Worm (Caenorhabditis elegans) whole organism, L4 larva: ENCODE measurements around the gene C04F5.8.

Experiments used
- F10B5.3 ChIP-seq: sonication (generic microtip); optimal IDR thresholded peaks from 2 replicates; lab custom pipeline; 2016; ENCODE audit warnings: mild to moderate bottlenecking, missing genetic modification characterization, missing compliant biosample characterization
- F44E2.7 ChIP-seq: fragments of 200-800 bp; sonication (Bioruptor generic); IDR thresholded peaks from 2 replicates; pipeline ENCODE4 v2.1.2; 2022; ENCODE audit warnings: missing genetic modification characterization, missing compliant biosample characterization
- F49E8.2 ChIP-seq: sonication (generic microtip); optimal IDR thresholded peaks from 2 replicates; lab custom pipeline; 2016; ENCODE audit warnings: missing compliant biosample characterization, mild to moderate bottlenecking, missing genetic modification characterization, borderline replicate concordance
- R02D3.7 ChIP-seq: fragments of 150-350 bp; sonication (generic microtip); optimal IDR thresholded peaks from 3 replicates; lab custom pipeline; 2014; ENCODE audit warnings: missing biosample characterization, missing genetic modification characterization
- T26A8.4 ChIP-seq: fragments of 200-800 bp; sonication (Bioruptor generic); IDR thresholded peaks from 2 replicates; pipeline ENCODE4 v1.3.6; 2022; ENCODE audit warnings: missing genetic modification characterization, missing compliant biosample characterization
- Y105C5A.15 ChIP-seq: fragments of 200-800 bp; sonication (Bioruptor generic); IDR thresholded peaks from 2 replicates; pipeline ENCODE4 v1.3.6; 2022; ENCODE audit warnings: missing genetic modification characterization, missing compliant biosample characterization
- Y75B8A.6 ChIP-seq: fragments of 200-800 bp; sonication (Bioruptor generic); IDR thresholded peaks from 2 replicates; pipeline ENCODE4 v1.3.6; 2022; ENCODE audit warnings: missing genetic modification reagents, missing genetic modification characterization, missing compliant biosample characterization
- ZK337.2 ChIP-seq: fragments of 200-800 bp; sonication (Bioruptor generic); IDR thresholded peaks from 2 replicates; pipeline ENCODE4 v1.3.6; 2022; ENCODE audit warnings: missing genetic modification reagents, missing genetic modification characterization, missing compliant biosample characterization
- ZK546.5 ChIP-seq, 2 experiments: sonication (generic microtip); optimal IDR thresholded peaks; 2 replicates each; lab custom pipeline; 2017; ENCODE audit warnings: missing biosample characterization in 2 of 2, missing genetic modification characterization in 2 of 2
- attf-4 ChIP-seq: sonication (generic microtip); optimal IDR thresholded peaks from 3 replicates; lab custom pipeline; 2017; ENCODE audit warnings: missing biosample characterization, missing genetic modification characterization
- ceh-62 ChIP-seq: sonication (generic microtip); optimal IDR thresholded peaks from 2 replicates; lab custom pipeline; 2017; ENCODE audit warnings: missing biosample characterization, missing genetic modification characterization
- cey-2 ChIP-seq: sonication (generic microtip); optimal IDR thresholded peaks from 3 replicates; lab custom pipeline; 2017; ENCODE audit warnings: missing genetic modification characterization, mild to moderate bottlenecking, missing compliant biosample characterization, antibody characterized with exemption, borderline replicate concordance; ENCODE audit not compliant: insufficient read depth
- ctbp-1 ChIP-seq: fragments of 200-800 bp; sonication (Bioruptor generic); IDR thresholded peaks from 2 replicates; pipeline ENCODE4 v1.3.6; 2022; ENCODE audit warnings: missing genetic modification reagents, missing genetic modification characterization, missing compliant biosample characterization
- daf-12 ChIP-seq: fragments of 150-350 bp; optimal IDR thresholded peaks from 2 replicates; lab custom pipeline; 2014; ENCODE audit warnings: missing biosample characterization, missing genetic modification reagents, missing genetic modification characterization
- daf-19 ChIP-seq: fragments of 200-800 bp; sonication (Bioruptor generic); conservative IDR thresholded peaks from 2 replicates; pipeline ENCODE4 v1.3.6; 2022; ENCODE audit warnings: missing genetic modification characterization, missing compliant biosample characterization
- dve-1 ChIP-seq: sonication (generic microtip); optimal IDR thresholded peaks from 2 replicates; lab custom pipeline; 2017; ENCODE audit warnings: antibody characterized with exemption, mild to moderate bottlenecking, missing genetic modification characterization, missing compliant biosample characterization; ENCODE audit not compliant: insufficient read depth
- egl-27 ChIP-seq: sonication (generic microtip); optimal IDR thresholded peaks from 3 replicates; lab custom pipeline; 2017; ENCODE audit warnings: missing biosample characterization, missing genetic modification reagents, missing genetic modification characterization
- gei-8 ChIP-seq: fragments of 200-800 bp; sonication (Bioruptor generic); optimal IDR thresholded peaks from 2 replicates; lab custom pipeline; 2018; ENCODE audit warnings: mild to moderate bottlenecking, missing genetic modification characterization, missing compliant biosample characterization
- hif-1 ChIP-seq, 2 experiments: sonication (generic microtip); optimal IDR thresholded peaks; 2 replicates each; lab custom pipeline; 2016 to 2017; ENCODE audit warnings: missing compliant biosample characterization in 2 of 2, missing genetic modification characterization in 2 of 2, missing genetic modification reagents in 2 of 2, missing genotype in 2 of 2, mild to moderate bottlenecking in 1 of 2
- lin-1 ChIP-seq: fragments of 200-800 bp; sonication (Bioruptor generic); IDR thresholded peaks from 2 replicates; pipeline ENCODE4 v1.3.6; 2022; ENCODE audit warnings: missing genetic modification reagents, missing genetic modification characterization, missing compliant biosample characterization
- lin-13 ChIP-seq: fragments of 150-350 bp; optimal IDR thresholded peaks from 2 replicates; lab custom pipeline; 2014; ENCODE audit warnings: missing biosample characterization, missing genetic modification reagents, missing genetic modification characterization
- lin-15B ChIP-seq: fragments of 150-350 bp; sonication (generic microtip); optimal IDR thresholded peaks from 3 replicates; lab custom pipeline; 2014; ENCODE audit warnings: missing biosample characterization, missing genetic modification characterization
- lin-29 ChIP-seq: fragments of 200-800 bp; sonication (Bioruptor generic); IDR thresholded peaks from 2 replicates; pipeline ENCODE4 v1.3.6; 2022; ENCODE audit warnings: missing genetic modification reagents, missing genetic modification characterization, missing compliant biosample characterization
- lin-39 ChIP-seq: fragments of 150-350 bp; optimal IDR thresholded peaks from 2 replicates; lab custom pipeline; 2014; ENCODE audit warnings: missing biosample characterization, missing genetic modification reagents, missing genetic modification characterization
- mdl-1 ChIP-seq, 2 experiments: fragments of 150-350 bp in 1 of 2; sonication (generic microtip) in 1 of 2; optimal IDR thresholded peaks; 2 replicates each; lab custom pipeline; 2014 to 2017; ENCODE audit warnings: missing biosample characterization in 2 of 2, missing genetic modification characterization in 2 of 2
- mep-1 ChIP-seq: fragments of 150-350 bp; sonication (generic microtip); optimal IDR thresholded peaks from 3 replicates; lab custom pipeline; 2014; ENCODE audit warnings: missing biosample characterization, missing genetic modification characterization
- nhr-102 ChIP-seq: sonication (generic microtip); optimal IDR thresholded peaks from 2 replicates; lab custom pipeline; 2016; ENCODE audit warnings: mild to moderate bottlenecking, missing genetic modification characterization, moderate library complexity, missing compliant biosample characterization
- nhr-11 ChIP-seq: fragments of 150-350 bp; optimal IDR thresholded peaks from 2 replicates; lab custom pipeline; 2014; ENCODE audit warnings: missing biosample characterization, missing genetic modification characterization
- nhr-237 ChIP-seq: sonication (generic microtip); optimal IDR thresholded peaks from 2 replicates; lab custom pipeline; 2017; ENCODE audit warnings: missing biosample characterization, missing genetic modification characterization
- nhr-25 ChIP-seq: sonication (generic microtip); optimal IDR thresholded peaks from 2 replicates; lab custom pipeline; 2017; ENCODE audit warnings: missing genetic modification characterization, mild to moderate bottlenecking, missing compliant biosample characterization, antibody characterized with exemption, moderate library complexity, borderline replicate concordance; ENCODE audit not compliant: insufficient read depth
- nhr-41 ChIP-seq: fragments of 200-800 bp; sonication (Bioruptor generic); IDR thresholded peaks from 2 replicates; pipeline ENCODE4 v1.3.6; 2022; ENCODE audit warnings: missing genetic modification reagents, missing genetic modification characterization, missing compliant biosample characterization
- nhr-42 ChIP-seq: fragments of 200-800 bp; sonication (Bioruptor generic); IDR thresholded peaks from 2 replicates; pipeline ENCODE4 v1.3.6; 2022; ENCODE audit warnings: missing genetic modification characterization, missing compliant biosample characterization
- php-3 ChIP-seq: fragments of 200-800 bp; sonication (Bioruptor generic); IDR thresholded peaks from 2 replicates; pipeline ENCODE4 v1.3.6; 2022; ENCODE audit warnings: missing genetic modification reagents, missing genetic modification characterization, missing compliant biosample characterization
- set-16 ChIP-seq: fragments of 200-800 bp; sonication (Bioruptor generic); IDR thresholded peaks from 2 replicates; pipeline ENCODE4 v1.3.6; 2022; ENCODE audit warnings: missing genetic modification reagents, missing genetic modification characterization, missing compliant biosample characterization
- snpc-4 ChIP-seq: fragments of 150-350 bp; optimal IDR thresholded peaks from 2 replicates; lab custom pipeline; 2014; ENCODE audit warnings: missing biosample characterization, missing genetic modification characterization
- tag-97 ChIP-seq: fragments of 200-800 bp; sonication (Bioruptor generic); IDR thresholded peaks from 2 replicates; pipeline ENCODE4 v1.3.6; 2022; ENCODE audit warnings: missing genetic modification characterization, missing compliant biosample characterization
- tra-1 ChIP-seq: fragments of 200-800 bp; sonication (Bioruptor generic); IDR thresholded peaks from 2 replicates; pipeline ENCODE4 v1.3.6; 2022; ENCODE audit warnings: missing genetic modification reagents, missing genetic modification characterization, missing compliant biosample characterization
- unc-130 ChIP-seq: sonication (generic microtip); optimal IDR thresholded peaks from 2 replicates; lab custom pipeline; 2016; ENCODE audit warnings: missing genetic modification reagents, missing genetic modification characterization, missing compliant biosample characterization
- vab-7 ChIP-seq: fragments of 200-800 bp; sonication (Bioruptor generic); IDR thresholded peaks from 2 replicates; pipeline ENCODE4 v1.3.6; 2022; ENCODE audit warnings: missing genetic modification reagents, missing genetic modification characterization, missing compliant biosample characterization
- zfp-2 ChIP-seq: sonication (generic microtip); optimal IDR thresholded peaks from 2 replicates; lab custom pipeline; 2016; ENCODE audit warnings: mild to moderate bottlenecking, missing genetic modification characterization, missing compliant biosample characterization
- zfp-3 ChIP-seq: fragments of 200-800 bp; sonication (Bioruptor generic); conservative IDR thresholded peaks from 2 replicates; pipeline ENCODE4 v1.3.6; 2022; ENCODE audit warnings: missing genetic modification reagents, missing genetic modification characterization, missing compliant biosample characterization
- zip-11 ChIP-seq: fragments of 200-800 bp; sonication (Bioruptor generic); IDR thresholded peaks from 2 replicates; pipeline ENCODE4 v1.3.6; 2022; ENCODE audit warnings: missing genetic modification characterization, missing compliant biosample characterization

The C04F5.8 gene

ce11 chrV:5144541-5144940, 31.0 kb upstream of the C04F5.8 start, which contains the start of gene F14F9.2:
Gene F14F9.2, plus strand, starts transcription at chrV:5144841.
- no peak for TF ChIP-seq F44E2.7 (GFP tag; lab: Robert Waterston, UW)
- no peak for TF ChIP-seq set-16 (GFP tag; lab: Robert Waterston, UW)
- no peak for TF ChIP-seq nhr-11 (tag; lab: Kevin White, UChicago)
- no peak for TF ChIP-seq ceh-62 (tag; lab: Kevin White, UChicago)
- TF ChIP-seq mep-1 (tag; lab: Kevin White, UChicago): no peak
- TF ChIP-seq nhr-237 (tag; lab: Kevin White, UChicago): no peak
- TF ChIP-seq Y105C5A.15 (GFP tag; lab: Robert Waterston, UW): no peak
- TF ChIP-seq ZK546.5 (tag; optimal IDR thresholded peaks at IDR 0.05; lab: Kevin White, UChicago): no peak
- TF ChIP-seq tag-97: no peak
- TF ChIP-seq php-3 (GFP tag; lab: Robert Waterston, UW): no peak
- no peak for TF ChIP-seq zip-11 (GFP tag; lab: Robert Waterston, UW)
- no peak for TF ChIP-seq tra-1 (GFP tag; lab: Robert Waterston, UW)

ce11 chrV:5143785-5144184, 30.2 kb upstream of the C04F5.8 start, which contains the start of gene srh-129:
Gene srh-129, minus strand, starts transcription at chrV:5143885.
- TF ChIP-seq lin-15B: no peak
- no peak for TF ChIP-seq nhr-25 (tag; lab: Kevin White, UChicago)
- TF ChIP-seq nhr-11 (tag; lab: Kevin White, UChicago): no peak
- no peak for TF ChIP-seq cey-2
- no peak for TF ChIP-seq dve-1 (tag; lab: Kevin White, UChicago)
- no peak for TF ChIP-seq nhr-41 (GFP tag; lab: Robert Waterston, UW)
- no peak for TF ChIP-seq lin-13 (GFP tag; lab: Kevin White, UChicago)
- TF ChIP-seq snpc-4: no peak
- TF ChIP-seq R02D3.7 (tag; lab: Kevin White, UChicago): no peak
- TF ChIP-seq hif-1 (tag; optimal IDR thresholded peaks at IDR 0.05; lab: Kevin White, UChicago): no peak
- TF ChIP-seq egl-27: no peak
- no peak for TF ChIP-seq vab-7
- TF ChIP-seq nhr-42 (GFP tag; lab: Robert Waterston, UW): no peak
- no peak for TF ChIP-seq ctbp-1 (GFP tag; lab: Robert Waterston, UW)

ce11 chrV:5137919-5138318, 24.4 kb upstream of the C04F5.8 start, which contains the start of gene F14F9.3:
Gene F14F9.3, plus strand, starts transcription at chrV:5138219.
- TF ChIP-seq Y75B8A.6 (GFP tag; lab: Robert Waterston, UW) (no peak), zfp-2 (tag; lab: Kevin White, UChicago) (no peak), F10B5.3 (tag; lab: Kevin White, UChicago) (no peak), mdl-1 (tag; optimal IDR thresholded peaks at IDR 0.05; lab: Kevin White, UChicago) (no peak), dve-1 (tag; lab: Kevin White, UChicago) (no peak)

ce11 chrV:5132441-5132840, 18.9 kb upstream of the C04F5.8 start, which contains the start of gene F14F9.4:
Gene F14F9.4, plus strand, starts transcription at chrV:5132741.
- no peak for TF ChIP-seq lin-29 (GFP tag; lab: Robert Waterston, UW)
- no peak for TF ChIP-seq lin-39
- no peak for TF ChIP-seq lin-1 (GFP tag; lab: Robert Waterston, UW)
- TF ChIP-seq T26A8.4 (GFP tag; lab: Robert Waterston, UW): no peak
- TF ChIP-seq unc-130 (GFP tag; lab: Kevin White, UChicago): no peak
- no peak for TF ChIP-seq attf-4 (tag; lab: Kevin White, UChicago)
- no peak for TF ChIP-seq zfp-3 (GFP tag; lab: Robert Waterston, UW)
- TF ChIP-seq ZK337.2 (GFP tag; lab: Robert Waterston, UW): no peak
- TF ChIP-seq daf-19: no peak
- TF ChIP-seq F49E8.2: no peak
- no peak for TF ChIP-seq daf-12
- TF ChIP-seq Y105C5A.15 (GFP tag; lab: Robert Waterston, UW): no peak
- TF ChIP-seq R02D3.7 (tag; lab: Kevin White, UChicago): no peak
- no peak for TF ChIP-seq php-3 (GFP tag; lab: Robert Waterston, UW)
- TF ChIP-seq nhr-102 (tag; lab: Kevin White, UChicago): no peak
- TF ChIP-seq tag-97: no peak
- TF ChIP-seq gei-8 (GFP tag; lab: Kevin White, UChicago): no peak
